Fruit fly (Drosophila melanogaster): ENCODE data around the gene CG4393.

- TF ChIP-seq CG8478 (optimal IDR thresholded peaks at IDR 0.05) (no peak), usp (GFP tag; optimal IDR thresholded peaks at IDR 0.05) (no peak), EcR (GFP tag; optimal IDR thresholded peaks at IDR 0.05) (no peak)
Measured at dm6 chr3R:23403628-23404027, 19.1 kb upstream of the CG4393 start, which contains the start of gene CG17380.

Data from whole organism.